Fruit fly (Drosophila melanogaster) whole organism, embryonic: ENCODE results near the gene acj6.

Source experiments
- Abd-B ChIP-seq: fragments of 200-800 bp; sonication (Bioruptor generic); optimal IDR thresholded peaks from 2 replicates; lab custom pipeline; 2018; ENCODE audit warnings: missing biosample characterization, mild to moderate bottlenecking, missing genetic modification characterization, moderate library complexity
- CG1024 ChIP-seq: fragments of 200-800 bp; sonication (Bioruptor generic); IDR thresholded peaks from 2 replicates; pipeline ENCODE4 v1.3.6; 2022; ENCODE audit warnings: missing biosample characterization, missing genetic modification characterization
- CG10431 ChIP-seq: fragments of 200-800 bp; sonication (Bioruptor generic); optimal IDR thresholded peaks from 3 replicates; lab custom pipeline; 2018; ENCODE audit warnings: missing biosample characterization, mild to moderate bottlenecking, missing genetic modification characterization
- CG12769 ChIP-seq: fragments of 200-800 bp; sonication (Bioruptor generic); optimal IDR thresholded peaks from 2 replicates; lab custom pipeline; 2019; ENCODE audit warnings: missing biosample characterization, mild to moderate bottlenecking, missing genetic modification characterization, moderate library complexity
- CG13287 ChIP-seq: fragments of 200-800 bp; sonication (Bioruptor generic); IDR thresholded peaks from 2 replicates; pipeline ENCODE4 v1.3.6; 2022; ENCODE audit warnings: missing biosample characterization, missing genetic modification characterization; ENCODE audit not compliant: partially characterized antibody
- CG14014 ChIP-seq: fragments of 200-800 bp; sonication (Bioruptor generic); IDR thresholded peaks from 2 replicates; pipeline ENCODE4 v1.3.6; 2022; ENCODE audit warnings: missing biosample characterization, missing genetic modification characterization
- CG16863 ChIP-seq: fragments of 200-800 bp; sonication (Bioruptor generic); optimal IDR thresholded peaks from 3 replicates; lab custom pipeline; 2016; ENCODE audit warnings: missing biosample characterization, missing genetic modification characterization
- CG17186 ChIP-seq: fragments of 200-800 bp; sonication (Bioruptor generic); optimal IDR thresholded peaks from 3 replicates; lab custom pipeline; 2017; ENCODE audit warnings: missing biosample characterization, missing genetic modification reagents, missing genetic modification characterization
- CG17328 ChIP-seq: fragments of 200-800 bp; sonication (Bioruptor generic); IDR thresholded peaks from 2 replicates; pipeline ENCODE4 v1.3.6; 2022; ENCODE audit warnings: missing biosample characterization, missing genetic modification characterization
- CG17385 ChIP-seq: fragments of 200-800 bp; sonication (Bioruptor generic); optimal IDR thresholded peaks from 3 replicates; lab custom pipeline; 2018; ENCODE audit warnings: missing biosample characterization, mild to moderate bottlenecking, missing genetic modification characterization
- CG17829 ChIP-seq: fragments of 200-800 bp; optimal IDR thresholded peaks from 2 replicates; lab custom pipeline; 2019; ENCODE audit warnings: missing biosample characterization, mild to moderate bottlenecking, missing genetic modification characterization, moderate library complexity
- CG1792 ChIP-seq: fragments of 200-800 bp; sonication (Bioruptor generic); optimal IDR thresholded peaks from 2 replicates; lab custom pipeline; 2016; ENCODE audit warnings: missing biosample characterization, missing genetic modification characterization
- CG31388 ChIP-seq: fragments of 200-800 bp; sonication (Bioruptor generic); optimal IDR thresholded peaks from 2 replicates; lab custom pipeline; 2016; ENCODE audit warnings: missing biosample characterization, missing genetic modification characterization
- CG32772 ChIP-seq: fragments of 200-800 bp; sonication (Bioruptor generic); IDR thresholded peaks from 2 replicates; pipeline ENCODE4 v1.3.6; 2022; ENCODE audit warnings: missing biosample characterization, missing genetic modification characterization
- CG6272 ChIP-seq: fragments of 200-800 bp; sonication (Bioruptor generic); IDR thresholded peaks from 2 replicates; pipeline ENCODE4 v1.3.6; 2022; ENCODE audit warnings: missing biosample characterization, missing genetic modification characterization
- CTCF ChIP-seq: fragments of 200-800 bp; sonication (Bioruptor generic); optimal IDR thresholded peaks from 2 replicates; lab custom pipeline; 2017; ENCODE audit warnings: missing biosample characterization, mild to moderate bottlenecking, missing genetic modification characterization, moderate library complexity
- Dek ChIP-seq: fragments of 200-800 bp; sonication (Bioruptor generic); optimal IDR thresholded peaks from 3 replicates; lab custom pipeline; 2019; ENCODE audit warnings: missing biosample characterization, mild to moderate bottlenecking, missing genetic modification characterization, moderate library complexity
- Fer2 ChIP-seq: fragments of 200-800 bp; sonication (Bioruptor generic); optimal IDR thresholded peaks from 2 replicates; lab custom pipeline; 2018; ENCODE audit warnings: missing biosample characterization, mild to moderate bottlenecking, missing genetic modification characterization, moderate library complexity
- Kr ChIP-seq: fragments of 200-800 bp; sonication (Bioruptor generic); optimal IDR thresholded peaks from 2 replicates; lab custom pipeline; 2017; ENCODE audit warnings: missing biosample characterization, mild to moderate bottlenecking, missing genetic modification characterization
- Mad ChIP-seq: fragments of 200-800 bp; sonication (Bioruptor generic); optimal IDR thresholded peaks from 2 replicates; lab custom pipeline; 2016; ENCODE audit warnings: missing biosample characterization, missing genetic modification characterization
- Med ChIP-seq: fragments of 200-800 bp; sonication (Bioruptor generic); peaks from one replicate; lab custom pipeline; 2016; ENCODE audit warnings: missing biosample characterization, missing genetic modification characterization, mild to moderate bottlenecking, inconsistent platforms, moderate library complexity
- Mrtf ChIP-seq: fragments of 200-800 bp; sonication (Bioruptor generic); IDR thresholded peaks from 3 replicates; pipeline ENCODE4 v1.3.6; 2022; ENCODE audit warnings: missing biosample characterization, missing genetic modification characterization
- NK7.1 ChIP-seq: fragments of 200-800 bp; sonication (Bioruptor generic); optimal IDR thresholded peaks from 3 replicates; lab custom pipeline; 2016; ENCODE audit warnings: missing biosample characterization, missing genetic modification characterization
- Nf-YA ChIP-seq: fragments of 200-800 bp; sonication (Bioruptor generic); IDR thresholded peaks from 2 replicates; pipeline ENCODE4 v1.3.6; 2022; ENCODE audit warnings: missing biosample characterization, missing genetic modification characterization
- Oaz ChIP-seq: fragments of 200-800 bp; sonication (Bioruptor generic); IDR thresholded peaks from 2 replicates; pipeline ENCODE4 v1.3.6; 2022; ENCODE audit warnings: missing biosample characterization, missing genetic modification characterization
- Trl ChIP-seq, 3 experiments: fragments of >200 bp in 2 of 3; fragments of 200-800 bp in 1 of 3; sonication (Bioruptor generic) in 1 of 3; optimal IDR thresholded peaks; 2 replicates in 1 of 3; 3 replicates in 2 of 3; lab custom pipeline; 2016 to 2017; ENCODE audit warnings: missing biosample characterization in 1 of 3, missing genetic modification characterization in 1 of 3
- bab2 ChIP-seq: fragments of 200-800 bp; sonication (Bioruptor generic); optimal IDR thresholded peaks from 2 replicates; lab custom pipeline; 2016; ENCODE audit warnings: missing biosample characterization, missing genetic modification characterization
- bigmax ChIP-seq: fragments of 200-800 bp; sonication (Bioruptor generic); optimal IDR thresholded peaks from 2 replicates; lab custom pipeline; 2018; ENCODE audit warnings: missing biosample characterization, mild to moderate bottlenecking, missing genetic modification characterization
- chn ChIP-seq: fragments of 200-800 bp; sonication (Bioruptor generic); optimal IDR thresholded peaks from 2 replicates; lab custom pipeline; 2016; ENCODE audit warnings: missing biosample characterization, missing genetic modification characterization
- dan ChIP-seq: fragments of 200-800 bp; sonication (Bioruptor generic); IDR thresholded peaks from 2 replicates; pipeline ENCODE4 v1.3.6; 2022; ENCODE audit warnings: missing biosample characterization, missing genetic modification characterization
- danr ChIP-seq: fragments of 200-800 bp; sonication (Bioruptor generic); IDR thresholded peaks from 2 replicates; pipeline ENCODE4 v1.3.6; 2022; ENCODE audit warnings: missing biosample characterization, missing genetic modification characterization
- ftz-f1 ChIP-seq: fragments of 200-800 bp; sonication (Bioruptor generic); optimal IDR thresholded peaks from 2 replicates; lab custom pipeline; 2016; ENCODE audit warnings: missing biosample characterization, missing genetic modification characterization
- gem ChIP-seq: fragments of 200-800 bp; sonication (Bioruptor generic); optimal IDR thresholded peaks from 2 replicates; lab custom pipeline; 2019; ENCODE audit warnings: missing biosample characterization, mild to moderate bottlenecking, missing genetic modification characterization, moderate library complexity
- grn ChIP-seq: fragments of 200-800 bp; sonication (Bioruptor generic); optimal IDR thresholded peaks from 3 replicates; lab custom pipeline; 2017; ENCODE audit warnings: missing biosample characterization, missing genetic modification characterization
- hb ChIP-seq: fragments of 200-800 bp; sonication (Bioruptor generic); IDR thresholded peaks from 3 replicates; pipeline ENCODE4 v1.3.6; 2022; ENCODE audit warnings: missing biosample characterization, missing genetic modification characterization; ENCODE audit not compliant: partially characterized antibody
- hkb ChIP-seq, 2 experiments: fragments of 200-800 bp in 1 of 2; fragments of >200 bp in 1 of 2; sonication (Bioruptor generic) in 1 of 2; IDR thresholded peaks in 1 of 2; optimal IDR thresholded peaks in 1 of 2; 2 replicates each; pipeline versions ENCODE4 v1.3.6 to Lab custom; 2017 to 2022; ENCODE audit warnings: missing biosample characterization in 1 of 2, missing genetic modification characterization in 1 of 2
- jing ChIP-seq: fragments of 200-800 bp; sonication (Bioruptor generic); optimal IDR thresholded peaks from 2 replicates; lab custom pipeline; 2018; ENCODE audit warnings: missing biosample characterization, mild to moderate bottlenecking, missing genetic modification characterization
- ken ChIP-seq: fragments of 200-800 bp; sonication (Bioruptor generic); IDR thresholded peaks from 3 replicates; pipeline ENCODE4 v1.3.6; 2022; ENCODE audit warnings: missing biosample characterization, missing genetic modification characterization
- kni ChIP-seq: fragments of 200-800 bp; sonication (Bioruptor generic); optimal IDR thresholded peaks from 3 replicates; lab custom pipeline; 2017; ENCODE audit warnings: mild to moderate bottlenecking, missing biosample characterization, missing genetic modification reagents, missing genetic modification characterization
- knrl ChIP-seq: fragments of 200-800 bp; sonication (Bioruptor generic); IDR thresholded peaks from 3 replicates; pipeline ENCODE4 v1.3.6; 2022; ENCODE audit warnings: missing biosample characterization, missing genetic modification characterization; ENCODE audit not compliant: partially characterized antibody
- pan ChIP-seq, 4 experiments: fragments of >200 bp in 3 of 4; fragments of 200-800 bp in 1 of 4; sonication (Bioruptor generic) in 1 of 4; optimal IDR thresholded peaks in 3 of 4; IDR thresholded peaks in 1 of 4; 2 replicates each; pipeline versions ENCODE4 v1.3.6 to Lab custom; 2017 to 2022; ENCODE audit warnings: missing biosample characterization in 2 of 4, missing genetic modification characterization in 2 of 4, mixed read lengths in 1 of 4
- pho ChIP-seq: fragments of 200-800 bp; sonication (Bioruptor generic); optimal IDR thresholded peaks from 2 replicates; lab custom pipeline; 2016; ENCODE audit warnings: missing biosample characterization, missing genetic modification characterization
- phol ChIP-seq: fragments of 200-800 bp; sonication (Bioruptor generic); optimal IDR thresholded peaks from 3 replicates; lab custom pipeline; 2018; ENCODE audit warnings: missing biosample characterization, mild to moderate bottlenecking, missing genetic modification characterization, moderate library complexity
- psq ChIP-seq: fragments of 200-800 bp; sonication (Bioruptor generic); optimal IDR thresholded peaks from 2 replicates; lab custom pipeline; 2017; ENCODE audit warnings: missing biosample characterization, missing genetic modification characterization
- pum ChIP-seq: fragments of 200-800 bp; sonication (Bioruptor generic); optimal IDR thresholded peaks from 2 replicates; lab custom pipeline; 2016; ENCODE audit warnings: missing biosample characterization, missing genetic modification characterization
- pzg ChIP-seq: fragments of 200-800 bp; sonication (Bioruptor generic); optimal IDR thresholded peaks from 3 replicates; lab custom pipeline; 2018; ENCODE audit warnings: missing biosample characterization, mild to moderate bottlenecking, missing genetic modification characterization, moderate library complexity
- schlank ChIP-seq: fragments of 200-800 bp; sonication (Bioruptor generic); optimal IDR thresholded peaks from 2 replicates; lab custom pipeline; 2018; ENCODE audit warnings: missing biosample characterization, mild to moderate bottlenecking, missing genetic modification characterization
- so ChIP-seq: fragments of 200-800 bp; sonication (Bioruptor generic); IDR thresholded peaks from 3 replicates; pipeline ENCODE4 v1.3.6; 2022; ENCODE audit warnings: missing biosample characterization, missing genetic modification characterization
- toy ChIP-seq: fragments of 200-800 bp; sonication (Bioruptor generic); IDR thresholded peaks from 2 replicates; pipeline ENCODE4 v1.3.6; 2022; ENCODE audit warnings: missing biosample characterization, missing genetic modification characterization

The acj6 gene

DNA sequence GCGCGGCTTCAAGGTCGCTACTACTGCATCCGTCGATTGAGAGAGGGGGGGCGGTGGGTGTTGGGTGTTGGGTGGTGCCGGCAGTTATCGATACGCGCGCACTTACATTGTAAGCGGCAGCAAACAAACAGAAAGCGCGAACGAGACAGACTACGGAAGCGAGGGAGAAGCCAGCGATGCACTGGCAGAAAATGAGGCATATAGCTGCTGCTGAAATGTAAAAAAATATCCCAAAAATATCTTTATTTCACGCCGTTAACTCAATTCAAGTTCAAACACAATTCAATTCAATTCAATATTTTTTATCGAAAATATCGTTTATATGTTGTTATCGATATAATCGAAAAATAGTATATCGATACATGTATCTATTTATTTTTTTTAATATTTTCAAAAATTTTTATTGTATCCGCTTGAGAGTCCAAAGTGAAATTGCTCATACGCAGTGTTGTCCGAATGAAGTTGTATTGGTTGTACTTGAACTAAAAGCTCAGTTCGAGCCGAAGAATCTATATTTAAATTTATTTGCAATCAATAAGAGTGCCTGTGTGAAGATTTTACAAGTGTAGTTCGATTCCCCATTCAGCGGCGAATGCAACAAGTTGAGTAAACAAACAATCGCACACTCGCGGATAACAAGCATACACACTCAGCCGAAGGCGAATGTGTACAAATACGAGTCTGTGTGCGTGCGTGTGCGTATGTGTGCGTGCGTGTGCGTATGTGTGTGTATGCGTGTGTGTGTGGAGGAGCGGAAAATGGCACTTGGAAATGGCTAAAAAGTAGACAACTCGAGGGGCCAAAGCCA lies 66.6 kb downstream of the acj6 start (continued):
- TF ChIP-seq Kr (GFP tag; lab: Kevin White, UChicago) (no peak), hkb (optimal IDR thresholded peaks at IDR 0.05; lab: Kevin White, UChicago) (no peak), hkb (GFP tag; IDR thresholded peaks at IDR 0.05; lab: Robert Waterston, UW) (no peak), gem (peak; percentile 60), Med (peak; percentile 46), hb (GFP tag; lab: Robert Waterston, UW) (no peak), grn (no peak), danr (GFP tag; lab: Robert Waterston, UW) (no peak), CG1024 (no peak), phol (tag; lab: Kevin White, UChicago) (peak; percentile 54), CG32772 (peak; percentile 43; the same call in 1 of the 2 replicates), Mad (GFP tag; lab: Kevin White, UChicago) (no peak), CG6272 (no peak), CG13287 (GFP tag; lab: Robert Waterston, UW) (no peak), Trl (optimal IDR thresholded peaks at IDR 0.05; lab: Kevin White, UChicago) (peak in 1 of 2 experiments; percentile 6), Trl (GFP tag; optimal IDR thresholded peaks at IDR 0.05; lab: Kevin White, UChicago) (no peak), chn (GFP tag; lab: Kevin White, UChicago) (no peak), CG17829 (peak; percentile 1), Mrtf (GFP tag; lab: Robert Waterston, UW) (no peak), CTCF (GFP tag; lab: Kevin White, UChicago) (no peak), ken (GFP tag; lab: Robert Waterston, UW) (0 out of 3 replicates have a peak, but pooled peaks have one; percentile 33), CG17328 (GFP tag; lab: Robert Waterston, UW) (0 out of 2 replicates have a peak, but pooled peaks have one; percentile 15), dan (no peak), pho (no peak), CG12769 (tag; lab: Kevin White, UChicago) (no peak), Abd-B (GFP tag; lab: Kevin White, UChicago) (peak; percentile 18), so (GFP tag; lab: Robert Waterston, UW) (no peak), Nf-YA (GFP tag; lab: Robert Waterston, UW) (no peak), CG14014 (GFP tag; lab: Robert Waterston, UW) (0 out of 2 replicates have a peak, but pooled peaks have one; percentile 19), ftz-f1 (GFP tag; lab: Kevin White, UChicago) (no peak), pan (optimal IDR thresholded peaks at IDR 0.05; lab: Kevin White, UChicago) (no peak), pan (GFP tag; optimal IDR thresholded peaks at IDR 0.05 in 1 of 2, IDR thresholded peaks at IDR 0.05 in 1 of 2) (peak; percentile 40 to 58), pum (GFP tag; lab: Kevin White, UChicago) (no peak), CG31388 (GFP tag; lab: Kevin White, UChicago) (no peak), schlank (no peak), Oaz (GFP tag; lab: Robert Waterston, UW) (no peak), toy (GFP tag; lab: Robert Waterston, UW) (no peak), jing (GFP tag; lab: Kevin White, UChicago) (no peak), knrl (GFP tag; lab: Robert Waterston, UW) (no peak), psq (GFP tag; lab: Kevin White, UChicago) (no peak), CG16863 (GFP tag; lab: Kevin White, UChicago) (no peak), Dek (tag; lab: Kevin White, UChicago) (no peak), kni (GFP tag; lab: Kevin White, UChicago) (no peak), Fer2 (tag; lab: Kevin White, UChicago) (no peak), NK7.1 (GFP tag; lab: Kevin White, UChicago) (no peak), CG10431 (GFP tag; lab: Kevin White, UChicago) (no peak), bigmax (GFP tag; lab: Kevin White, UChicago) (no peak), CG17385 (peak; percentile 4), CG1792 (no peak), pzg (no peak), bab2 (GFP tag; lab: Kevin White, UChicago) (no peak), CG17186 (GFP tag; lab: Kevin White, UChicago) (no peak)
